Worm (Caenorhabditis elegans) whole organism, young adult: ENCODE results near the gene F14F7.5.

ENCODE experiments used
- B0019.2 ChIP-seq: fragments of 200-800 bp; sonication (Bioruptor generic); conservative IDR thresholded peaks from 2 replicates; pipeline ENCODE4 v1.3.6; 2022; ENCODE audit warnings: missing genetic modification reagents, missing genetic modification characterization, missing compliant biosample characterization
- B0261.1 ChIP-seq: sonication (generic microtip); optimal IDR thresholded peaks from 2 replicates; lab custom pipeline; 2016; ENCODE audit warnings: mild to moderate bottlenecking, missing genetic modification characterization, moderate library complexity, missing compliant biosample characterization
- F10E7.11 ChIP-seq: sonication (generic microtip); optimal IDR thresholded peaks from 2 replicates; lab custom pipeline; 2017; ENCODE audit warnings: mild to moderate bottlenecking, missing genetic modification characterization, moderate library complexity, missing compliant biosample characterization
- F49E8.2 ChIP-seq: sonication (generic microtip); optimal IDR thresholded peaks from 3 replicates; lab custom pipeline; 2017; ENCODE audit warnings: missing genetic modification characterization, mild to moderate bottlenecking, missing compliant biosample characterization, antibody characterized with exemption, moderate library complexity; ENCODE audit not compliant: insufficient read depth
- F52B5.7 ChIP-seq: sonication (generic microtip); optimal IDR thresholded peaks from 2 replicates; lab custom pipeline; 2016; ENCODE audit warnings: mild to moderate bottlenecking, missing genetic modification characterization, missing compliant biosample characterization
- Y56A3A.18 ChIP-seq: fragments of 200-800 bp; sonication (Bioruptor generic); IDR thresholded peaks from 2 replicates; pipeline ENCODE4 v1.3.6; 2022; ENCODE audit warnings: missing genetic modification reagents, missing genetic modification characterization, missing compliant biosample characterization
- akir-1 ChIP-seq: fragments of 200-800 bp; sonication (Bioruptor generic); optimal IDR thresholded peaks from 2 replicates; lab custom pipeline; 2018; ENCODE audit warnings: mild to moderate bottlenecking, missing genetic modification characterization, moderate library complexity, missing compliant biosample characterization
- atf-7 ChIP-seq: sonication (generic microtip); optimal IDR thresholded peaks from 2 replicates; lab custom pipeline; 2017; ENCODE audit warnings: mild to moderate bottlenecking, missing genetic modification characterization, missing compliant biosample characterization
- athp-1 ChIP-seq: sonication (generic microtip); optimal IDR thresholded peaks from 2 replicates; lab custom pipeline; 2017; ENCODE audit warnings: mild to moderate bottlenecking, missing genetic modification characterization, missing compliant biosample characterization
- bed-1 ChIP-seq: fragments of 200-800 bp; sonication (Bioruptor generic); IDR thresholded peaks from 2 replicates; pipeline ENCODE4 v1.3.6; 2022; ENCODE audit warnings: missing genetic modification reagents, missing genetic modification characterization, missing compliant biosample characterization
- ceh-40 ChIP-seq: fragments of 200-800 bp; sonication (Bioruptor generic); IDR thresholded peaks from 2 replicates; pipeline ENCODE4 v1.3.6; 2022; ENCODE audit warnings: missing genetic modification characterization, missing compliant biosample characterization
- ceh-58 ChIP-seq: fragments of 200-800 bp; sonication (Bioruptor generic); IDR thresholded peaks from 2 replicates; pipeline ENCODE4 v1.3.6; 2022; ENCODE audit warnings: missing genetic modification characterization, missing compliant biosample characterization
- ceh-91 ChIP-seq: fragments of 200-800 bp; sonication (Bioruptor generic); IDR thresholded peaks from 2 replicates; pipeline ENCODE4 v1.3.6; 2022; ENCODE audit warnings: missing genetic modification reagents, missing genetic modification characterization, missing compliant biosample characterization
- chd-7 ChIP-seq: sonication (generic microtip); optimal IDR thresholded peaks from 2 replicates; lab custom pipeline; 2016; ENCODE audit warnings: mild to moderate bottlenecking, missing genetic modification characterization, moderate library complexity, missing compliant biosample characterization
- die-1 ChIP-seq: sonication (generic microtip); optimal IDR thresholded peaks from 2 replicates; lab custom pipeline; 2016; ENCODE audit warnings: missing genotype, mild to moderate bottlenecking, missing genetic modification characterization, missing compliant biosample characterization
- dox-1 ChIP-seq: fragments of 200-800 bp; sonication (Bioruptor generic); IDR thresholded peaks from 2 replicates; pipeline ENCODE4 v1.3.6; 2022; ENCODE audit warnings: missing genetic modification reagents, missing genetic modification characterization, missing compliant biosample characterization
- dpl-1 ChIP-seq: fragments of 150-350 bp; optimal IDR thresholded peaks from 2 replicates; lab custom pipeline; 2014; ENCODE audit warnings: missing biosample characterization, missing genetic modification reagents, missing genetic modification characterization
- egl-44 ChIP-seq: fragments of 200-800 bp; sonication (Bioruptor generic); IDR thresholded peaks from 2 replicates; pipeline ENCODE4 v1.3.6; 2022; ENCODE audit warnings: missing genetic modification reagents, missing genetic modification characterization, missing compliant biosample characterization
- egrh-3 ChIP-seq: fragments of 200-800 bp; sonication (Bioruptor generic); IDR thresholded peaks from 2 replicates; pipeline ENCODE4 v1.3.6; 2022; ENCODE audit warnings: missing genetic modification reagents, missing genetic modification characterization, missing compliant biosample characterization
- ekl-4 ChIP-seq: fragments of 200-800 bp; sonication (Bioruptor generic); IDR thresholded peaks from 2 replicates; pipeline ENCODE4 v1.3.6; 2022; ENCODE audit warnings: missing genetic modification reagents, missing genetic modification characterization, missing compliant biosample characterization
- ets-4 ChIP-seq: fragments of 200-800 bp; sonication (Bioruptor generic); optimal IDR thresholded peaks from 2 replicates; lab custom pipeline; 2018; ENCODE audit warnings: mild to moderate bottlenecking, missing genetic modification characterization, missing compliant biosample characterization
- gei-17 ChIP-seq: fragments of 200-800 bp; sonication (Bioruptor generic); optimal IDR thresholded peaks from 2 replicates; lab custom pipeline; 2018; ENCODE audit warnings: mild to moderate bottlenecking, missing genetic modification characterization, missing compliant biosample characterization
- hmg-1.2 ChIP-seq: fragments of 200-800 bp; sonication (Bioruptor generic); IDR thresholded peaks from 2 replicates; pipeline ENCODE4 v1.3.6; 2022; ENCODE audit warnings: missing genetic modification reagents, missing genetic modification characterization, missing compliant biosample characterization
- hrde-1 ChIP-seq: sonication (generic microtip); optimal IDR thresholded peaks from 2 replicates; lab custom pipeline; 2016; ENCODE audit warnings: missing genetic modification characterization, mild to moderate bottlenecking, missing compliant biosample characterization, moderate library complexity, missing genotype, missing genetic modification reagents, borderline replicate concordance
- lag-1 ChIP-seq: fragments of 200-800 bp; sonication (Bioruptor generic); IDR thresholded peaks from 2 replicates; pipeline ENCODE4 v1.3.6; 2022; ENCODE audit warnings: missing genetic modification reagents, missing genetic modification characterization, missing compliant biosample characterization
- let-526 ChIP-seq: fragments of 200-800 bp; sonication (Bioruptor generic); IDR thresholded peaks from 2 replicates; pipeline ENCODE4 v1.3.6; 2022; ENCODE audit warnings: missing genetic modification reagents, missing genetic modification characterization, missing compliant biosample characterization
- lin-40 ChIP-seq: sonication (generic microtip); optimal IDR thresholded peaks from 2 replicates; lab custom pipeline; 2016; ENCODE audit warnings: missing genetic modification characterization, mild to moderate bottlenecking, missing compliant biosample characterization, missing genotype, missing genetic modification reagents
- lir-1 ChIP-seq: fragments of 200-800 bp; sonication (Bioruptor generic); conservative IDR thresholded peaks from 2 replicates; pipeline ENCODE4 v1.3.6; 2022; ENCODE audit warnings: missing genetic modification reagents, missing genetic modification characterization, missing compliant biosample characterization
- madf-6 ChIP-seq: fragments of 200-800 bp; sonication (Bioruptor generic); IDR thresholded peaks from 2 replicates; pipeline ENCODE4 v1.3.6; 2022; ENCODE audit warnings: missing genetic modification reagents, missing genetic modification characterization, missing compliant biosample characterization
- madf-8 ChIP-seq: fragments of 200-800 bp; sonication (Bioruptor generic); conservative IDR thresholded peaks from 2 replicates; pipeline ENCODE4 v1.3.6; 2022; ENCODE audit warnings: missing genetic modification reagents, missing genetic modification characterization, missing compliant biosample characterization
- mxl-1 ChIP-seq: sonication (generic microtip); optimal IDR thresholded peaks from 2 replicates; lab custom pipeline; 2016; ENCODE audit warnings: missing genetic modification characterization, missing compliant biosample characterization
- nhr-179 ChIP-seq: sonication (generic microtip); optimal IDR thresholded peaks from 2 replicates; lab custom pipeline; 2016; ENCODE audit warnings: mild to moderate bottlenecking, missing genetic modification characterization, missing compliant biosample characterization
- nhr-80 ChIP-seq: sonication (generic microtip); optimal IDR thresholded peaks from 2 replicates; lab custom pipeline; 2016; ENCODE audit warnings: missing genetic modification characterization, missing compliant biosample characterization
- rpc-1 ChIP-seq, 2 experiments: fragments of 150-350 bp in 1 of 2; sonication (generic microtip) in 1 of 2; optimal IDR thresholded peaks; 2 replicates each; lab custom pipeline; 2014 to 2018; ENCODE audit warnings: missing biosample characterization in 1 of 2, missing genetic modification characterization in 1 of 2, missing genetic modification reagents in 1 of 2, missing genotype in 1 of 2
- sptf-2 ChIP-seq: fragments of 200-800 bp; sonication (Bioruptor generic); optimal IDR thresholded peaks from 2 replicates; lab custom pipeline; 2018; ENCODE audit warnings: mild to moderate bottlenecking, missing genetic modification characterization, missing compliant biosample characterization
- tlf-1 ChIP-seq: fragments of 200-800 bp; sonication (Bioruptor generic); optimal IDR thresholded peaks from 2 replicates; lab custom pipeline; 2018; ENCODE audit warnings: mild to moderate bottlenecking, missing genetic modification characterization, missing compliant biosample characterization
- zfh-2 ChIP-seq: fragments of 200-800 bp; sonication (Bioruptor generic); conservative IDR thresholded peaks from 2 replicates; pipeline ENCODE4 v1.3.6; 2022; ENCODE audit warnings: missing genetic modification reagents, missing genetic modification characterization, missing compliant biosample characterization
- ztf-25 ChIP-seq: fragments of 200-800 bp; sonication (Bioruptor generic); IDR thresholded peaks from 2 replicates; pipeline ENCODE4 v1.3.6; 2022; ENCODE audit warnings: missing genetic modification reagents, missing genetic modification characterization, missing compliant biosample characterization

Gene F14F7.5

ce11 chrIII:13031701-13032100 is at the start of gene F14F7.5:
F14F7.5 (plus strand) TSS chrIII:13032001.
- TF ChIP-seq B0019.2, result no peak
- TF ChIP-seq madf-8, result no peak
- TF ChIP-seq lin-40 (tag; lab: Kevin White, UChicago), result no peak
- no peak for TF ChIP-seq bed-1 (GFP tag; lab: Robert Waterston, UW)
- no peak for TF ChIP-seq chd-7 (tag; lab: Kevin White, UChicago)
- TF ChIP-seq ekl-4 (GFP tag; lab: Robert Waterston, UW), result no peak
- TF ChIP-seq gei-17 (GFP tag; lab: Kevin White, UChicago), result no peak
- TF ChIP-seq B0261.1 (tag; lab: Kevin White, UChicago), result no peak
- no peak for TF ChIP-seq akir-1 (GFP tag; lab: Kevin White, UChicago)
- TF ChIP-seq sptf-2, result no peak
- TF ChIP-seq dpl-1 (GFP tag; lab: Kevin White, UChicago), result no peak
- no peak for TF ChIP-seq nhr-80 (tag; lab: Kevin White, UChicago)
- TF ChIP-seq ets-4 (GFP tag; lab: Kevin White, UChicago), result no peak
- TF ChIP-seq rpc-1 (optimal IDR thresholded peaks at IDR 0.05; lab: Kevin White, UChicago), result no peak
- no peak for TF ChIP-seq rpc-1 (tag; optimal IDR thresholded peaks at IDR 0.05; lab: Kevin White, UChicago)
- TF ChIP-seq let-526, result no peak
- no peak for TF ChIP-seq F10E7.11 (tag; lab: Kevin White, UChicago)
- no peak for TF ChIP-seq F49E8.2 (tag; lab: Kevin White, UChicago)
- no peak for TF ChIP-seq ztf-25 (GFP tag; lab: Robert Waterston, UW)
- TF ChIP-seq, all 124 proteins: peak for 0

- TF ChIP-seq hrde-1 (tag; lab: Kevin White, UChicago) (no peak), tlf-1 (GFP tag; lab: Kevin White, UChicago) (no peak), egl-44 (GFP tag; lab: Robert Waterston, UW) (no peak), lag-1 (no peak), ceh-91 (GFP tag; lab: Robert Waterston, UW) (no peak), ceh-58 (no peak), Y56A3A.18 (GFP tag; lab: Robert Waterston, UW) (no peak), atf-7 (tag; lab: Kevin White, UChicago) (no peak), mxl-1 (tag; lab: Kevin White, UChicago) (no peak), nhr-179 (tag; lab: Kevin White, UChicago) (no peak), madf-6 (GFP tag; lab: Robert Waterston, UW) (no peak), die-1 (no peak), F52B5.7 (no peak), dox-1 (no peak), lir-1 (GFP tag; lab: Robert Waterston, UW) (no peak), hmg-1.2 (GFP tag; lab: Robert Waterston, UW) (no peak)
- TF ChIP-seq, all 124 proteins: peak for 0
Observed at ce11 chrIII:12987418-12987817, 44.4 kb upstream of the F14F7.5 start, which contains the start of gene ZK1010.5. ZK1010.5 (minus strand) TSS chrIII:12987518.

- TF ChIP-seq ceh-40 (GFP tag; lab: Robert Waterston, UW), result no peak
Observed at ce11 chrIII:12990997-12991396, 40.8 kb upstream of the F14F7.5 start, which contains the start of gene ZK1010.12. ZK1010.12 (plus strand) TSS chrIII:12991297.

- TF ChIP-seq athp-1 (tag; lab: Kevin White, UChicago) (no peak), egrh-3 (GFP tag; lab: Robert Waterston, UW) (peak; percentile 84; the same call in 1 of the 2 replicates), zfh-2 (GFP tag; lab: Robert Waterston, UW) (peak; percentile 82)
Observed at ce11 chrIII:12993055-12993454, 38.7 kb upstream of the F14F7.5 start.
